Fruit fly (Drosophila melanogaster): Measurements from ENCODE around the gene CheB98a.

The CheB98a gene

DNA sequence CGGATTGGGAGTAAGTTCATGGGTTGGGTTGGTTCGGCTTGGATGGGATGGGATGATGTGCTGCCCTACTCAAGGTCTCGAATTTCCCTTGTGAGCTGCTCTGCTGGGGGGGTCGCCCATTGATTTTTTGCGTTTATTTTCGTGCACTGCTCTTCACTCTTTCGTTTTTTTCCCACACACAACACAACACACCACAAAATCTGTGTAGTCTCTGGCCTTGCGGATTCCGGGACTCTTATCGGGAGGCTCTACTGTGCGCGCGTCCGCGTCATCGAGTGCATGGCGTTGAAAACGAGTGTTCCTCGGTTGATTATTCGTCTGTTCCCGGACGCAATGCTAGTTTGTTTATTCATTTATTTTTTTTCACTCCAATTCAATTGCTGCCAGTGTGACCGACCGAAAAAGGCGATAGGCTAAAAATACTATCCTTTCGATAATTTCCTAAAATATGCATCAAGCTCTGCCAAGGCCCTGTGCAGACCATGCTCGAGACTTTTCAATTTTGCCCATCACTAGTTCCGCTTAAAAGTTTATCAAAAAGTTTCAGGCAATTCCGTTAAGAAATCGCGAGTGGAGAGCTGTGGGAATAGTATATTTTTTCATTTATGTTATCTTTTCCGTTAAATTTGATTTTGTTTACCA is 25.2 kb downstream of the CheB98a start, which contains the start of gene WASp:
WASp (minus strand) TSS at position 399 of the 642 bp plus-strand sequence.
- TF ChIP-seq CTCF (optimal IDR thresholded peaks at IDR 0.05) (peak in 1 of 2 experiments; percentile 24), CG8478 (optimal IDR thresholded peaks at IDR 0.05) (no peak)

DNA sequence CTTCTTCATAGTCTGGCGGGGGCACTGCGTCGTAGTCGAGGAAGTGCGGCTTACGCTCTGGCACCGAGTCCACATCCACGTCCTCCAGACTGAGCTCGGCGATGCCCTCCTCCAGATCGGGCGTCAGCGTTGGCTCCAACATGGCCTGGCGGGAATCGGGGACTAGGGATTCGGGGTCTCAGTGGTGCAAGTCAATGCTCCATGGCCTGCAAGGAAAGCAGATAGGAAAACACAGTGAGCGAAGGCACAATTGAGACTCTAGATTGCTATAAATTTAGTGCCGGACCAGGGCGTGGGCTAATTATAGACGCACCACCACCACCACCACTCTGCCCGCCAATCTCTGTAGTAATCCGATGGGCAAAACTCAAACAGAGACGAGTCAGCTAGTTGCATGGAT is 34.1 kb downstream of the CheB98a start:
- TF ChIP-seq CTCF (optimal IDR thresholded peaks at IDR 0.05) (no peak), CG8478 (optimal IDR thresholded peaks at IDR 0.05) (no peak)

DNA sequence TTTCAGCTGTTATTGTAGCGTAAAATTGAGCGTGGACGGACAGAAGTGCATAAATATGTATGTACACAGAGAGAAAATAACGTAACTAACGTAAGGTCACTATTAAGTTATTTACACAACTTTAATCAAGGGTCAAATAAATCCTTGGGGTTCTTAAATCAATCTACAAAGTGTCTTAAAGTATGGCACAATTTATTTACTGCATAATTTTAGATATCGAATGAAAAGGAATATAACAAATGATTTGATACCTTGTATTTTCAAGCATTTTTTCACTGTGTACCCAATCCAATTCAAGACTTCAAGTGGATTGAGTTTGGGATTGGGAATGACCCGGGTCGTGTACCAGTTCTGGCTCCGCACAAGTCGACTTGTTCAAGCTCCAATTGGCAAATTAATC is 35.5 kb downstream of the CheB98a start:
- no peak for TF ChIP-seq CG8478 (optimal IDR thresholded peaks at IDR 0.05)
- TF ChIP-seq CTCF (optimal IDR thresholded peaks at IDR 0.05) = no peak

DNA sequence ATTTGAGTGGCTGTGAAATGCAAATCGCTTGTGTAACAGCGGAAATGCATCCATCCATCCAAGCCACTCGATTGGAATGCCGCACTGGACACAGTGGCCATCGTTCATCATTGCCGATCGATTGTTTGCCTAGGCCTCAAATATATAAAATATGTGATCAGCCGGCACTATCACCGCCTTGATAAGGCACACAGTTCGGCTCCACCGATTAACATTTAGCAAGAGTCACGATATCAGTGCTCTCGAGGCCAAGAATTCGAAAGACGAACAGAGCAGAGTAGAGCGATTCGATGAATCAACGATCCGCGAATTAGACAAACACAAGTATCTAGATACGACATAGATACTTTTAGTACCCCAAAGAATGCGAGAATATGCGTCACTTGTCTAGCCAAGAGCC is 35.9 kb downstream of the CheB98a start:
- TF ChIP-seq CG8478 (optimal IDR thresholded peaks at IDR 0.05) = no peak
- TF ChIP-seq CTCF (optimal IDR thresholded peaks at IDR 0.05) = no peak

DNA sequence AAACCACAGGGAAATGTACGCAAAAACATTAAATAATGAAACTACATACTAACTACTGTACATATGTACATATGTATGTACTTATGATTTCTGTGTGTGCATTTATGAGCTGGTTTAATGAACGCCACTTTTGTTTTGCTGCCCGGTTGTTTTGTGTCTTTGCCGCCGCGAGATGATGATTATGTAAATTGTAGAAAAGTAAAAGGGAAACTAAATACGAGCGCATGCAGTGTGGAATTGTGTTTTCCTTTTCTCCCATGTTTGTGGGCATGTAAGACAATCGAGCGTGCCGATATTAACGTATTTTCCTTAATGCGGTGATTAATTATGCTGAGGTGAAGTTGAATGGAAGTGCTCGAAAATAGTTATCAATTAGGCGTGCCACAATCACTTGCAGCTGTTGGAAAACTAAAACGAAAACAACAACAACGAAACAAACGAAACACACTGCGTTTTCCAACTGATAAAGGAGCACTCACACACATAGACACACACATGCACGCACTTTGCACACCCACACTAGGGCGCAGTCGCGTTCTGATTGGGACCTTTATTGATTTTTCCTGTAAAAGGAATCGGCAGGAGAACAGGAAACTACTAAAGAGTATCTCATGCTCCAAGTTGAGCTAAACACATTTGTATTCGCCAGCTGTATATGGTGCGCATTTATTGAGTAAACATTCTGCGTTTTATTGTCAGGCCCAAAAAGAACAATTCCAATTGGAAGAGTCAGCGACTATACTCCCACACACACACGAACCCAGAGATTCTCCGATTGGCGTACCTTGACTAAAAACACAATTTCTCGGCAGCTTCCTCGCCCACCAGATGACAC is 37.5 kb downstream of the CheB98a start:
- TF ChIP-seq CTCF (optimal IDR thresholded peaks at IDR 0.05) (no peak), CG8478 (optimal IDR thresholded peaks at IDR 0.05) (no peak)

DNA sequence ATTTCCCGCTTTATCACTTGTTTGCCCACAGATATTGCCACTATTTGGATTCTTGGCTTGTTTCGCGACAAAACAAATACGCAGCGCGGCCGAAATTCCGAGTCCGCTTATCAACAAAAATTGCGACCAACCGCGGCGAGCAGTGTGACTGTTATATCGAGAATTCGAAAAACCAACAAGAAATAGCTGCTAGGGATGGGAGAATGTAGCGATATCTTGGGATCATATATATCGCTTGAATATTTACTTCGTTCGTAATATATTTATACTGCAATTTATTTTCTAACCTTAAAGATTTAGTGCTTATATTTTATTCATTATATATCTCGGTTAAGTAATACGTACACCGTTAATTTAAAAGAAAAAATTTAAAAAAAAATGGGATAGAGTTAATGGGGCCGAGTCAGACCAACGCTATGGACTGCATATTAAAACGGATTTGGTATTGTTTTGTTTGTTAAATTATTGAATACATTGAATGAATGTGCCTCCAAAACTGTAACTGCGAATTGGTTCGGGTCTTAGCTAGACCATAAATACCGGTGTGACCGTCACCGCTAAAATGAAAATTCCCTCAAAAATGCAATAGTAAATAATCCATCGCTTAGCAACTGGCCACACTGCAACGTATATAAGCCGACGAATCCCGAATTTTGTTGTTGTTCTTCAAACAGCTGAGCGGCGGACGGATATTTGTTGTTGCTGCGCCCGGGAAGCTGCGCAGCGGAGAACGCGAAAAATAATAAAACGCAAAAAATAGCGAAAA is 38.3 kb downstream of the CheB98a start, which contains the start of the genes Apc and spg:
Apc (minus strand) TSS at position 138 of the 766 bp plus-strand sequence.
spg (plus strand) TSS at position 660 of the 766 bp plus-strand sequence.
- TF ChIP-seq CG8478 (optimal IDR thresholded peaks at IDR 0.05) (no peak), CTCF (optimal IDR thresholded peaks at IDR 0.05) (peak; percentile 59 to 63)

DNA sequence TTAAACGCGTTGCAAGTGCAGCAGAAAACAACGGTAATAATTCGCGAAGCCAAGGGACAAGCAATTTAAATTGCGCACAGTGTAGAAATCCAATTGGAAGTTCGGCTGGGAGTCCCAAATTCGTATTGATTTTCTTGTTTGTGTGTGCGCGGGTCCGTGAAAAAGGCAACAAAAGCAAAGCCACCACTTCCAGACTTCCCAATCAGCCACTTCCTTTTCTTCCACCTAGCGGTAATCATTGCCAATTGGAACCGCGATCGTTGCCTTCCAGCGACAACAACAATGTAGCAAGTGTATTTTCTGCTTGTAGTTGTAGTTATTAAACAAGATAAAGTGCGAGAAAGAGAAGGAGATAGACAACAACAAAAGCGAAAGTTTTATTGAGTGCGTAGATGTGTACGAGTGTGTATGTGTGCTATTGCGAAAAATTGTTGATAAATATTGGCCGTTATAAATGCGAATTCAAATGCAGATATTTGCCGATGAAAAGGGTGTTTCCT is 38.9 kb downstream of the CheB98a start:
- no peak for TF ChIP-seq CTCF (optimal IDR thresholded peaks at IDR 0.05)
- TF ChIP-seq CG8478 (optimal IDR thresholded peaks at IDR 0.05) = no peak

DNA sequence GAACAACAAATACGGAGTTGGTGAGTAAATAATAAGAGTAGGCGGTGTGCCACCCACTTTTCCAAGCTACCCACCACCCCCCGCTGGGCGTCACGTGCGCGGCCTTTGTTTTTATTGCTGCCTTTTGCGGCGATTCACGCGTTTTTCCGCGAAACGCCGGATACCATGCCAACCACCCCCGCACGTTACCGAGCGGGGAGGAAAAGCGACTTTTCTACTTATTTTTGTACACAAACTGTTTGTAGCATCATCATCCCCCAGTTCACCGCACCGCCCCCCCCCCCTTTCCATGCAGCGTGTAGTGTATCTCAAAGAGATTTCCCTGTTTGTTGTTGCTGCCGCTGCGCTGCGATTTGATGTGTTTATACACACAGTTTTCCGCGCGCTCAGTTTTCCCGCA is 39.5 kb downstream of the CheB98a start:
- no peak for TF ChIP-seq CTCF (optimal IDR thresholded peaks at IDR 0.05)
- no peak for TF ChIP-seq CG8478 (optimal IDR thresholded peaks at IDR 0.05)

DNA sequence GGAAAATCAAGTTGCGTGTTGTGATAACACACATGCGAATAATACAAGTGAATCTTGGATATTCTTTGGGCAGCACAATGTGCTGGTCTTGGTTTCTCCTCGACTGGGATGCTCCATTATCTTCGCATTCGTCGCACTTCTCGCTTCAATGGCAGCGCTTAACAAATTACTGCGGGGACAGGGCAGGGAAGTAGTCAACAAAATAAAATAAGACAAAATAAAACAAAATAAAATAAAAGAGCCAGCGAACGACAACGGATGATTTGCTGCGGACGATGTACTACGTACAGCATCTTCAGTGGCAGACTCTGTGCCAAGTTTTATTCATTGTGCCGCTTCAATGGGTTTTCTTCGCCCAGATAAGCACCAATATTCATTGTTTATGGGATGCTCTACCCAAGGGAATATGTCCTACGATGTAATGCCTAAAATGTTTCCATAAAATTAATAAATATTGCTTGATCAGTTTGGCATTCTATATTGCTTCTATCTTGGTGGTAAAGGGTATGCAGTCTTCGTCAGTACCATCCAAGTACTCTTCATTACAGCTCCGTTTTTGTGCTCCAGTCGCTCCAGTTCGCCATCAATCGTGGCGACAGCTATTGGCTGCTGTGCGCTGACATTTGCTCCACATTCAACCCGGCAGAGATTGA is 40.5 kb downstream of the CheB98a start:
- no peak for TF ChIP-seq CG8478 (optimal IDR thresholded peaks at IDR 0.05)
- TF ChIP-seq CTCF (optimal IDR thresholded peaks at IDR 0.05) = no peak

DNA sequence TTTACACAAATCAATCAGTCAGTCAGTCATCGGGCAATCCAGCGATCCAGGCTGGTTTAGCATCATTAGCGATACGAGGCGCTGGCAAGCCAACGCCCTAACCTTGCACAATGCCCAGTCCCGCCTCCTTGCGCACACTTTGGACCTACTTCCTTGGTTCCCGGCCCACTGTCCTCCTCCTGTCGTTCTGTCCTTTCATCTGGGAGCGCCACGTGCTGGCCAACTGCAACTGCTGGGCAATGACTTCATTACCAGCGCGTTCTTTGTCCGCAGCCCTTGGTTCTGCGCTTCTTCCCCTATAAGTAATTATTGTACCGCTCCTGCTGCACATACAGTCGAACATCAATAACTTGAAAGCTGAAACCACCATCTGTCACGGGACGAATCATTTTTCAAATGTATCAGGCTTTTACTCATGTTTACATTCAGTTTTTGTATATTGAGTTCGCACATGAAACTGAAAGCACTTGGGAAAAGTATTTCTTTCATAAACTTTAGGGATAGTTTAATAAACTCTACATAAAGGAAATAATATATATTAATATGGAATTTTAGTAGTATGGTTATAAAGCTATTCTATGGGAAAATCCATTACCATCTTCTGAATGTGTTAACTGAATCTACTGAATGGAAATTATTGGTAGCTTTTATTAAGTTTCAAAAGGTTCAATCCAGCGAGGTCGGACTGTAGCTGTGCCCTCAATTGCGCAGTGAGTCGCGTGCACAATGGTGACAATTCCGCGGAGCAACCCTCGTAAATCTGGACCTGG is 41.2 kb downstream of the CheB98a start:
- TF ChIP-seq CG8478 (optimal IDR thresholded peaks at IDR 0.05) (no peak), CTCF (optimal IDR thresholded peaks at IDR 0.05) (no peak)

DNA sequence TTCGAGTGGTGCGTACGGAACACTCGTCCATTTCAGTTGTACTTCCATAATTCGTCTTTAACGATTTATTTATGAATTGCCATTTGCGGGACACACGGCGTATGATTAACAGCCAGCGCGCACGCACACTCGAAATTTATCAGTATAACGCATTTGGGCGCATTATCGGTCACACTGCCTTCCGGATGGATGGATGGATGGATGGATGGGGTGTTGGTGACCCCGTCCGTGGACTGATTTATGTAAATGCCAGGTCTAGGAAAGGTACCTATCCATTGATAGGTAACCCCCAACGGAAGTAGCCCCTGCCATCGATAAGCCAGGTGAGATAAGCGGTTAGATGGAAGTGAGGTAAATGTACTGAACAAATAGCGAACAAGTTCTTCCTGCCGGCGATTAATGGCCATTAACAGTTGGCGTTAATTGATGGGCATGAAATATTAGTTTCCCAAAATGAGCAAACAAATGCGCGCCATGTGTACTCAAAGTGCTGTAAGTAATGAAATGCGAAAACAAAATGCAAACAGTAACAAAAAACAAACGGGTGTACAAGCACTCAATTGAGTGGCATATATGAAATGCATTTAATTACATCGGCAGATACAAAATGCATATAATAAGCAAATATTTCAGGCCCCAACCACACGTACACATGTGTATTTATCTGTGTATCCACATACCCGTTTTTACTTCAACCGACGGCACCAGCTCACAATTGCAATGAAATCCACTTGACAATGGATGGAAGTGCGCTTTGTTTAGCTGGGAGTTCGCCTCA is 42.4 kb downstream of the CheB98a start:
- TF ChIP-seq CTCF (optimal IDR thresholded peaks at IDR 0.05) = no peak
- TF ChIP-seq CG8478 (optimal IDR thresholded peaks at IDR 0.05) = no peak

DNA sequence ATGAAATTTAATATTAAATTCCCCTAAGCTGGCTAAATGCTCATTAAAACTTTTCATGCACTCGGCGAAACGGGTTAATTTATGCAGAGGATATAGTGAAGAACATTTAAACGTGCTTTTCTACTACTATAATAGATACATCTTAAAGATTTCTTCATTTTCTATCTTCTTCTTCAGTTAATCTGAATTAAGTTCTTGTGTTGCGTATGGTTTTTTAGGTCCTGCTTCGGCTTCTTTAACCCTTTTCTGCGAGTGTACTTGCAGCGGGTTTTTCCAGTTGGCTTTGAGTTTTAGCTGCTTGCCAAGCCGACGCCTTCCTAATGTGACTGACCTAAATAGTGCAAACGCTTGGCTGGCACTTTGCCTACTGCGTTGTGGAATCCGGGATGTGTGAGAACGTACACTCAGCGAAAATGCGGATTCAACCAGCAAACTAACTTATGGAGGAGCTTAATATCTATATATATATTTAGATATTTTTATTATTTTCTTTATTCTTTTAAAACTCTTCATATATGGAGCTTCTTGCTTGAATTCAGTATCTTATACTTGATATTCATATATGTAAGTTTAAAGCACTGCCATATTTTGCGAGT is 44.3 kb downstream of the CheB98a start:
- TF ChIP-seq CG8478 (optimal IDR thresholded peaks at IDR 0.05) (no peak), CTCF (optimal IDR thresholded peaks at IDR 0.05) (no peak)

DNA sequence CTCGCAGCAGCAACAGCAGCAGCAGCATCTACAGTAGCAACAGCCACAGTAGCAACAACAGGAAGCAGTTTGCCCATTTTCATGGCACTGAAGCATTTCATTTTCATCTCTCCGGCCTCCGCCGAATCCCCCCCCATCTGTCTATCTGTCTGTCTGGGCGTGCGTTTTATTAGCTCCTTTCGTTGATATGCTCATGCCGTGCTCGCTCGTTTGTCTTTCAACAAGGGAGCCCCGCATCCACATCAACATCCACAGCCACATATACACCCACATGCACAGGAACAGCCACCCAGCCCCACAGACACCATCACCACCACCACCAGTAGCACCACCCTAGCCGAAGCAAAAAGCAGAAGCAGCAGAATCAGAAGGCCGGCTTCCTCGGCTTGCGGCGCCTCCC is 45.0 kb downstream of the CheB98a start:
- TF ChIP-seq CG8478 (optimal IDR thresholded peaks at IDR 0.05) (no peak), CTCF (optimal IDR thresholded peaks at IDR 0.05) (no peak)
